Fruit fly (Drosophila melanogaster): ENCODE data around the gene Vha68-2.

The Vha68-2 gene

DNA sequence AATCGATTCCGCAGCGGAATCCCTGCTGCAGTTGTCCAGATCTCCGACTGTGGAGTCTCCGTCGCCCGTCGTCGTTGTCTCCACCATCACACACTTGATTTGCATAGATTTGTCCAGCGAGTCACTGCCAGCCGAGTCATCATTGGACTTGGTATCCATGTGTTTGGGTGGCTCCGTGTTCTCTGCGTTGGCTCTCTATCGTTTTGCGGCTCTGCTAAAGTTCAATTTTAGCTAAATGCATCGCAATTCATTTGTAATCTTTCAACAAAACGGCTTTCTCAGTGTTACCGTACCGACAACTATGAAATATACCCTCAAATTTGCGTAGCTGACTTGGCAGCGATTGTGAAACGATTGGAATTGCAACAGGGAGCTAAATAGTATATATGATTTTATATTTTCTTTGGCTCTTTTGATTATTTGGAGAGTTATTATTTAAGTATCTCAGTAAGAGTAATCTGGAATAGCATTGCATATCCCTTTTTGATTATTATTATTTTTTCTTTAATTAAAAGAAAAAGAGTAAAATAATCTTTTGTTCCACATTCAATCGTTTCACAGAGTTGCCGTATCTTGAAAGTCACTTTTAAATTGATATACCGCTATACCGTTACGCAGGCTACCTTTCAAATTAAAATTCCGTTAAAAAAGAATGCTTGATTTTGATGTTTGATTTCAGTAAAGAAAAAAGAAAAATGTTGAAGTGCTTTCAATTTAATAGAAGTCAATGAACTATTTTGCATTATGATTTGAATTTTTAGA lies 47.1 kb downstream of the Vha68-2 start, which contains the start of gene CG9933 (continued):
- TF ChIP-seq unc-4 (GFP tag; IDR thresholded peaks at IDR 0.05; ENCODE audit: partially characterized antibody) (no peak), CG14710 (tag; optimal IDR thresholded peaks at IDR 0.05) (peak; percentile 64), org-1 (GFP tag; optimal IDR thresholded peaks at IDR 0.05) (no peak), Vsx1 (GFP tag; optimal IDR thresholded peaks at IDR 0.05) (no peak), CG13624 (GFP tag; optimal IDR thresholded peaks at IDR 0.05) (no peak), Hey (tag; optimal IDR thresholded peaks at IDR 0.05) (no peak), Fer3 (tag; optimal IDR thresholded peaks at IDR 0.05) (no peak), HLHmδ (GFP tag; optimal IDR thresholded peaks at IDR 0.05) (no peak), CG5245 (GFP tag; optimal IDR thresholded peaks at IDR 0.05) (no peak), CG8388 (GFP tag; optimal IDR thresholded peaks at IDR 0.05) (no peak), CG4617 (GFP tag; optimal IDR thresholded peaks at IDR 0.05; ENCODE audit: borderline replicate concordance) (peak; percentile 65), row (GFP tag; IDR thresholded peaks at IDR 0.05) (peak; percentile 73), CG1792 (GFP tag; optimal IDR thresholded peaks at IDR 0.05) (no peak), corto (GFP tag; optimal IDR thresholded peaks at IDR 0.05) (no peak), CG7839 (tag; optimal IDR thresholded peaks at IDR 0.05) (no peak), sqz (GFP tag; optimal IDR thresholded peaks at IDR 0.05) (no peak), Bgb (GFP tag; IDR thresholded peaks at IDR 0.05; ENCODE audit: partially characterized antibody) (no peak), CG4360 (GFP tag; IDR thresholded peaks at IDR 0.05) (no peak), CG7745 (tag; optimal IDR thresholded peaks at IDR 0.05) (no peak), Hr51 (GFP tag; optimal IDR thresholded peaks at IDR 0.05) (no peak), CG15073 (GFP tag; optimal IDR thresholded peaks at IDR 0.05) (no peak), Hr39 (optimal IDR thresholded peaks at IDR 0.05) (no peak), ttk (GFP tag; IDR thresholded peaks at IDR 0.05) (no peak), CG42726 (GFP tag; IDR thresholded peaks at IDR 0.05; ENCODE audit: partially characterized antibody) (no peak), maf-S (GFP tag; optimal IDR thresholded peaks at IDR 0.05) (no peak), dpn (GFP tag; optimal IDR thresholded peaks at IDR 0.05) (no peak), BEAF-32 (GFP tag; optimal IDR thresholded peaks at IDR 0.05) (peak; percentile 45), ems (GFP tag; optimal IDR thresholded peaks at IDR 0.05) (no peak), CG4854 (GFP tag; optimal IDR thresholded peaks at IDR 0.05) (no peak), stwl (tag; optimal IDR thresholded peaks at IDR 0.05) (peak; percentile 58), Lim3 (GFP tag; IDR thresholded peaks at IDR 0.05) (no peak), CG8290 (GFP tag; optimal IDR thresholded peaks at IDR 0.05) (peak; percentile 47), CG8290 (tag; optimal IDR thresholded peaks at IDR 0.05) (no peak), Jarid2 (GFP tag; optimal IDR thresholded peaks at IDR 0.05) (no peak), lab (GFP tag; optimal IDR thresholded peaks at IDR 0.05) (no peak), CG3995 (GFP tag; optimal IDR thresholded peaks at IDR 0.05) (peak; percentile 72), Nf-YA (GFP tag; IDR thresholded peaks at IDR 0.05) (no peak), CG17361 (GFP tag; IDR thresholded peaks at IDR 0.05) (no peak), CG2116 (GFP tag; optimal IDR thresholded peaks at IDR 0.05) (peak; percentile 46), CG15601 (tag; optimal IDR thresholded peaks at IDR 0.05) (peak; percentile 66), D19B (GFP tag; optimal IDR thresholded peaks at IDR 0.05) (no peak), CG14014 (GFP tag; IDR thresholded peaks at IDR 0.05) (no peak), Meics (GFP tag; optimal IDR thresholded peaks at IDR 0.05) (no peak), CG8478 (optimal IDR thresholded peaks at IDR 0.05) (no peak), CG2129 (GFP tag; IDR thresholded peaks at IDR 0.05; ENCODE audit: partially characterized antibody) (no peak), CG3838 (GFP tag; optimal IDR thresholded peaks at IDR 0.05) (no peak), CG6813 (GFP tag; optimal IDR thresholded peaks at IDR 0.05) (no peak), Sox102F (GFP tag; optimal IDR thresholded peaks at IDR 0.05) (no peak), gt (GFP tag; IDR thresholded peaks at IDR 0.05) (no peak), E2f1 (GFP tag; IDR thresholded peaks at IDR 0.05) (no peak)

All from whole organism, embryonic.